Fruit fly (Drosophila melanogaster): Measurements from ENCODE around the gene Taf4.

Taf4 gene

DNA sequence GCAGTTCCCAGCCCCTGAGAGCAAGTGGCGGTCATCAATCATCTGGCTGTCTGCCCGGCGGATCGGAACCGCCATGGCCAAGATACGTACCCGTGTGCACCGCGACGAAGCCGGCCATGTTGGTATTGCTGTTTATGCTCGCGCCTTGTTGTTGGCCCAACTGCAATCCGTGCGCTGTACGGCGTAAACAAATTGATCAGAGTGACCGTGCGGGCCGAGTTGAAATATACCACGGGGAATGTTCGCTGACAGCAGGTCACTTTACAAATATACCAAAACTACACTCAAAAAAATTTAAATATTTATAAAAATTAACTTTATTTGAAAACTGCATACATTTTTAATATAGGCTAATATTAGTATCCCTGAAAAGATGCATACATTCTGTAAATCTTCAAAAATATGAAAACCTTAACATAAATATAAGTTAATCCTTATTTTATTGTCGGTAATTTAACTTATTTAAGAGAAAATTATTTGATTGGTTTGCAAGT is 25.6 kb upstream of the Taf4 start, which contains the start of gene Tasp1 (continued):
- TF ChIP-seq CG6272 (GFP tag; IDR thresholded peaks at IDR 0.05), result no peak
- TF ChIP-seq H15 (GFP tag; IDR thresholded peaks at IDR 0.05), result no peak
- TF ChIP-seq ewg (GFP tag; optimal IDR thresholded peaks at IDR 0.05), result peak; percentile 39
- TF ChIP-seq CG4328 (GFP tag; optimal IDR thresholded peaks at IDR 0.05), result no peak
- TF ChIP-seq CG3065 (GFP tag; optimal IDR thresholded peaks at IDR 0.05), result no peak
- peak; percentile 23; the same call in 1 of the 2 replicates for TF ChIP-seq Scr (GFP tag; IDR thresholded peaks at IDR 0.05; ENCODE audit: partially characterized antibody)
- no peak for TF ChIP-seq seq (GFP tag; IDR thresholded peaks at IDR 0.05)
- TF ChIP-seq CG9876 (GFP tag; optimal IDR thresholded peaks at IDR 0.05), result no peak
- TF ChIP-seq sob (GFP tag; IDR thresholded peaks at IDR 0.05), result peak; percentile 75
- 0 out of 2 replicates have a peak, but pooled peaks have one; percentile 6 for TF ChIP-seq CG10959 (GFP tag; IDR thresholded peaks at IDR 0.05)
- TF ChIP-seq CG11695 (GFP tag; IDR thresholded peaks at IDR 0.05), result peak; percentile 55; the same call in 2 of the 3 replicates
- no peak for TF ChIP-seq Sry-δ (GFP tag; optimal IDR thresholded peaks at IDR 0.05)
- no peak for TF ChIP-seq HLH4C (GFP tag; IDR thresholded peaks at IDR 0.05; ENCODE audit: partially characterized antibody)
- no peak for TF ChIP-seq TFAM (GFP tag; optimal IDR thresholded peaks at IDR 0.05)
- TF ChIP-seq Antp (GFP tag; optimal IDR thresholded peaks at IDR 0.05), result no peak
- TF ChIP-seq D19B (GFP tag; optimal IDR thresholded peaks at IDR 0.05), result no peak
- peak; percentile 79 for TF ChIP-seq E2f1 (GFP tag; IDR thresholded peaks at IDR 0.05)
- TF ChIP-seq rib (GFP tag; IDR thresholded peaks at IDR 0.05), result peak; percentile 39; the same call in 1 of the 2 replicates
- peak; percentile 1 for TF ChIP-seq MTF-1 (GFP tag; optimal IDR thresholded peaks at IDR 0.05; ENCODE audit: borderline replicate concordance)
- TF ChIP-seq z (GFP tag; IDR thresholded peaks at IDR 0.05), result no peak
- TF ChIP-seq Drgx (GFP tag; IDR thresholded peaks at IDR 0.05), result peak; percentile 36
- TF ChIP-seq cato (GFP tag; optimal IDR thresholded peaks at IDR 0.05; ENCODE audit: borderline replicate concordance), result no peak
- 0 out of 2 replicates have a peak, but pooled peaks have one; percentile 32 for TF ChIP-seq ro (GFP tag; IDR thresholded peaks at IDR 0.05)
- no peak for TF ChIP-seq CG14965 (GFP tag; optimal IDR thresholded peaks at IDR 0.05; ENCODE audit: borderline replicate concordance)
- TF ChIP-seq CG8388 (GFP tag; optimal IDR thresholded peaks at IDR 0.05), result peak; percentile 67
- peak; percentile 57; the same call in 1 of the 2 replicates for TF ChIP-seq CG11247 (GFP tag; IDR thresholded peaks at IDR 0.05)
- no peak for TF ChIP-seq CG2129 (GFP tag; IDR thresholded peaks at IDR 0.05; ENCODE audit: partially characterized antibody)
- no peak for TF ChIP-seq CG15479 (GFP tag; optimal IDR thresholded peaks at IDR 0.05)
- no peak for TF ChIP-seq D (optimal IDR thresholded peaks at IDR 0.05)
- TF ChIP-seq D (GFP tag; optimal IDR thresholded peaks at IDR 0.05), result no peak
- TF ChIP-seq gfzf (GFP tag; optimal IDR thresholded peaks at IDR 0.05), result peak; percentile 73
- no peak for TF ChIP-seq CG12236 (GFP tag; optimal IDR thresholded peaks at IDR 0.05)
- no peak for TF ChIP-seq Poxn (GFP tag; IDR thresholded peaks at IDR 0.05)
- TF ChIP-seq aop (GFP tag; IDR thresholded peaks at IDR 0.05), result no peak
- TF ChIP-seq CG43689 (GFP tag; IDR thresholded peaks at IDR 0.05), result no peak
- TF ChIP-seq CG2120 (GFP tag; optimal IDR thresholded peaks at IDR 0.05), result peak; percentile 60
- no peak for TF ChIP-seq Rx (GFP tag; IDR thresholded peaks at IDR 0.05)
- no peak for TF ChIP-seq en (GFP tag; optimal IDR thresholded peaks at IDR 0.05)
- TF ChIP-seq ken (GFP tag; IDR thresholded peaks at IDR 0.05), result peak; percentile 57; the same call in 2 of the 3 replicates
- no peak for TF ChIP-seq CG16813 (GFP tag; IDR thresholded peaks at IDR 0.05; ENCODE audit: partially characterized antibody)
- TF ChIP-seq Meics (GFP tag; optimal IDR thresholded peaks at IDR 0.05), result peak; percentile 73
- peak; percentile 28; the same call in 1 of the 2 replicates for TF ChIP-seq amos (GFP tag; IDR thresholded peaks at IDR 0.05; ENCODE audit: partially characterized antibody)
- TF ChIP-seq CG13296 (GFP tag; optimal IDR thresholded peaks at IDR 0.05), result peak; percentile 55
- TF ChIP-seq crol (GFP tag; IDR thresholded peaks at IDR 0.05), result no peak
- no peak for TF ChIP-seq CG8765 (GFP tag; IDR thresholded peaks at IDR 0.05)
- no peak for TF ChIP-seq CG15011 (GFP tag; optimal IDR thresholded peaks at IDR 0.05)
- no peak for TF ChIP-seq abd-A (tag; optimal IDR thresholded peaks at IDR 0.05)
- no peak for TF ChIP-seq da (GFP tag; optimal IDR thresholded peaks at IDR 0.05)
- no peak for TF ChIP-seq Gsc (GFP tag; IDR thresholded peaks at IDR 0.05)
- TF ChIP-seq ase (GFP tag; IDR thresholded peaks at IDR 0.05), result peak; percentile 46; the same call in 1 of the 3 replicates
- no peak for TF ChIP-seq zfh2 (GFP tag; optimal IDR thresholded peaks at IDR 0.05)

All from whole organism, embryonic.